Fruit fly (Drosophila melanogaster): Measurements from ENCODE around the gene CG4815.

CG4815 gene

DNA sequence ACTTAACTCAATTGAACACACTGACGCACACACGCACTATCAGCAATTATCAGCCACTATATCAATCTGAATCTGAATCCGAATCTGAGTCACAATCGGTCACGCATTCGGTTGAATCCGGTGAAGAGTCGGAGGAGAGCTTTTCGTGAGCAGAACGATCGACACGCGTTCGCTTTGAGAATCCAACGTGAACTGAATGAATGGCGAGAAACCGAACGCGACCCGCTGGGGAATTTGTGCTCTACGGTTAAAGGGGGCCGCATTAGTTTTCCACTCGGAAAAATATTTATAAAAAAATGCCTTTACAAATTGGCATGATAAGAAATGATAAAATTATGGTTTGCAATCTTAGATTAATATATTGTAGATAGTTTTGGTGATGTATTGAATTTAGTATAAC, 2.4 kb downstream of the CG4815 start, which contains the start of gene betaTub97EF (continued):
- TF ChIP-seq crol (GFP tag; IDR thresholded peaks at IDR 0.05) (peak; percentile 71), tup (GFP tag; optimal IDR thresholded peaks at IDR 0.05) (no peak), usp (GFP tag; optimal IDR thresholded peaks at IDR 0.05) (no peak), CG12769 (tag; optimal IDR thresholded peaks at IDR 0.05) (peak; percentile 93), BtbVII (GFP tag; optimal IDR thresholded peaks at IDR 0.05) (no peak), Dip2 (GFP tag; IDR thresholded peaks at IDR 0.05) (no peak), Lpt (GFP tag; optimal IDR thresholded peaks at IDR 0.05) (no peak), D19A (tag; optimal IDR thresholded peaks at IDR 0.05) (no peak), pb (GFP tag; optimal IDR thresholded peaks at IDR 0.05) (no peak), CG7556 (GFP tag; optimal IDR thresholded peaks at IDR 0.05) (no peak), CG1529 (GFP tag; optimal IDR thresholded peaks at IDR 0.05) (no peak), CG14667 (GFP tag; IDR thresholded peaks at IDR 0.05) (no peak), Ravus (GFP tag; IDR thresholded peaks at IDR 0.05) (no peak), CG2712 (tag; optimal IDR thresholded peaks at IDR 0.05) (no peak), Hmx (GFP tag; optimal IDR thresholded peaks at IDR 0.05) (no peak), Mrtf (GFP tag; IDR thresholded peaks at IDR 0.05) (no peak), ewg (GFP tag; optimal IDR thresholded peaks at IDR 0.05) (no peak), Hr39 (optimal IDR thresholded peaks at IDR 0.05) (no peak), sima (GFP tag; optimal IDR thresholded peaks at IDR 0.05) (no peak), eve (GFP tag; optimal IDR thresholded peaks at IDR 0.05) (no peak), Doc3 (GFP tag; IDR thresholded peaks at IDR 0.05; ENCODE audit: partially characterized antibody) (no peak), Deaf1 (tag; optimal IDR thresholded peaks at IDR 0.05) (peak; percentile 29), Usf (GFP tag; optimal IDR thresholded peaks at IDR 0.05) (no peak), CG7271 (tag; optimal IDR thresholded peaks at IDR 0.05) (no peak), crp (GFP tag; optimal IDR thresholded peaks at IDR 0.05) (no peak), nau (GFP tag; optimal IDR thresholded peaks at IDR 0.05) (no peak), tna (GFP tag; IDR thresholded peaks at IDR 0.05; ENCODE audit: partially characterized antibody) (no peak), prd (optimal IDR thresholded peaks at IDR 0.05) (no peak), prd (GFP tag; IDR thresholded peaks at IDR 0.05) (peak; percentile 13; the same call in 1 of the 3 replicates), btn (GFP tag; optimal IDR thresholded peaks at IDR 0.05) (no peak), ara (GFP tag; IDR thresholded peaks at IDR 0.05) (no peak), pita (GFP tag; optimal IDR thresholded peaks at IDR 0.05) (no peak), nerfin-1 (tag; optimal IDR thresholded peaks at IDR 0.05) (no peak), sug (tag; optimal IDR thresholded peaks at IDR 0.05) (no peak), dan (GFP tag; IDR thresholded peaks at IDR 0.05) (no peak), Hr51 (GFP tag; optimal IDR thresholded peaks at IDR 0.05) (no peak), B-H1 (GFP tag; IDR thresholded peaks at IDR 0.05) (no peak), ase (GFP tag; IDR thresholded peaks at IDR 0.05) (0 out of 3 replicates have a peak, but pooled peaks have one; percentile 8), CG14014 (GFP tag; IDR thresholded peaks at IDR 0.05) (no peak), CG7357 (GFP tag; IDR thresholded peaks at IDR 0.05) (no peak), CG13894 (tag; optimal IDR thresholded peaks at IDR 0.05) (no peak), CG4282 (GFP tag; optimal IDR thresholded peaks at IDR 0.05) (no peak), sens (GFP tag) (no peak), CG7963 (GFP tag; IDR thresholded peaks at IDR 0.05; ENCODE audit: partially characterized antibody) (no peak), tll (GFP tag; optimal IDR thresholded peaks at IDR 0.05) (no peak), bigmax (GFP tag; optimal IDR thresholded peaks at IDR 0.05) (no peak), CG4424 (GFP tag; optimal IDR thresholded peaks at IDR 0.05) (no peak), Ada2b (GFP tag; IDR thresholded peaks at IDR 0.05) (no peak), E2f1 (GFP tag; IDR thresholded peaks at IDR 0.05) (0 out of 2 replicates have a peak, but pooled peaks have one; percentile 28), Opbp (GFP tag; IDR thresholded peaks at IDR 0.05; ENCODE audit: partially characterized antibody) (no peak), ssp (GFP tag; IDR thresholded peaks at IDR 0.05) (no peak), CG2678 (tag; optimal IDR thresholded peaks at IDR 0.05) (no peak), CG13123 (GFP tag; optimal IDR thresholded peaks at IDR 0.05) (no peak)
